Worm (Caenorhabditis elegans): ENCODE results near the gene Y57G11C.14.

ce11 chrIV:14766382-14766781, 32.7 kb upstream of the Y57G11C.14 start, which contains the start of gene vti-1:
- no peak for TF ChIP-seq flt-1 (GFP tag; IDR thresholded peaks at IDR 0.05)
- no peak for TF ChIP-seq ref-1 (GFP tag; conservative IDR thresholded peaks at IDR 0.05)
- no peak for TF ChIP-seq cog-1 (tag; optimal IDR thresholded peaks at IDR 0.05)
- no peak for TF ChIP-seq ztf-29 (GFP tag; IDR thresholded peaks at IDR 0.05)
- no peak for TF ChIP-seq med-1 (GFP tag; optimal IDR thresholded peaks at IDR 0.05; ENCODE audit: insufficient read depth)
- TF ChIP-seq T22C8.4 (GFP tag; IDR thresholded peaks at IDR 0.05) = no peak
- TF ChIP-seq ztf-23 (GFP tag; IDR thresholded peaks at IDR 0.05) = no peak
- TF ChIP-seq tab-1 (GFP tag; IDR thresholded peaks at IDR 0.05) = no peak
